Worm (Caenorhabditis elegans): ENCODE results near the gene Y54G2A.28.

Y54G2A.28 gene

DNA sequence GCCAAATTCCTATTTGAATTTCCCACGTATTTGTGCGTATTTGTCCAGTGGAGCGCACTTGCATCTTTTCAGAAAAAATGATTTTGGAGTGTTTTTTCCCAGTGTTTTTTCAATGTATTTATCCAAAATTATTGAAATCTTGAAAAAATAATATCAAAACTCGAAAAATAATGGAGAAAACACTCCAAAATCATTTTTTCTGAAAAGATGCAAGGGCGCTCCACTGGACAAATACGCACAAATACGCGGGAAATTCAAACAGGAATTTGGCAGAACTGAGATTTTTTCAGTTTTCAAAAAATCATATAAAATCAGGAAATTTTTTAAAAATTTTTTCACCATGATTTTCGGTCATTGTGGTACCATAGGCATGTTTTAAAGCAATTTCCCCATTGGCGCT lies 574 bp downstream of the Y54G2A.28 start:
- TF ChIP-seq che-1 (tag; optimal IDR thresholded peaks at IDR 0.05) (no peak), fkh-10 (GFP tag; optimal IDR thresholded peaks at IDR 0.05) (no peak), nhr-11 (tag; optimal IDR thresholded peaks at IDR 0.05) (no peak), fkh-6 (tag; optimal IDR thresholded peaks at IDR 0.05) (no peak)

ce11 chrIV:3008828-3009227 lies 3.4 kb downstream of the Y54G2A.28 start, which contains the start of gene Y54G2A.73:
TSS of gene Y54G2A.73 (minus strand) at chrIV:3008892.
- TF ChIP-seq mec-3 (tag; optimal IDR thresholded peaks at IDR 0.05; ENCODE audit: borderline replicate concordance) = no peak
- no peak for TF ChIP-seq hlh-13 (GFP tag; optimal IDR thresholded peaks at IDR 0.05)
- TF ChIP-seq unc-3 (GFP tag; conservative IDR thresholded peaks at IDR 0.05) = no peak
- TF ChIP-seq unc-3 (tag; optimal IDR thresholded peaks at IDR 0.05) = no peak

DNA sequence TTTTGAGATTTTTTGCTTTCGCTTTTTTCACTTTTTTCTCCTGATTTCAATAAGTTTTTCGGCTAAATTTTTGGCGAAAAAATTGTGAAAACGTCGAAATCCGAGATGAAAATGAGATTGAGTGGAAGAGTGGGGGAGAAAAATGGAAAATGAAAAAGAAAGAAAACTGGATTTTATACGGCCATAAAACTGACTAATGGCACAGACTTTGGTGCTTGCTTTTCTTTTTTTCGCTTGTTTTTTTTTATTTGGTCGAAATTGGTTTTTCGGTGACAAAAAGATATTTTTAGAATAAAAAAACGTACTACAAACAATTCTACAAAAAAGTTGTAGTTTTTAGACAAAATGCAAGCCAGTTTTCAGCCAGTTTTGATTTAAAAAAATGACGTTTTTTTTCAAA lies 9.4 kb downstream of the Y54G2A.28 start:
- no peak for TF ChIP-seq pha-4 (tag; optimal IDR thresholded peaks at IDR 0.05)
- no peak for TF ChIP-seq K02D7.2 (tag; optimal IDR thresholded peaks at IDR 0.05)

DNA sequence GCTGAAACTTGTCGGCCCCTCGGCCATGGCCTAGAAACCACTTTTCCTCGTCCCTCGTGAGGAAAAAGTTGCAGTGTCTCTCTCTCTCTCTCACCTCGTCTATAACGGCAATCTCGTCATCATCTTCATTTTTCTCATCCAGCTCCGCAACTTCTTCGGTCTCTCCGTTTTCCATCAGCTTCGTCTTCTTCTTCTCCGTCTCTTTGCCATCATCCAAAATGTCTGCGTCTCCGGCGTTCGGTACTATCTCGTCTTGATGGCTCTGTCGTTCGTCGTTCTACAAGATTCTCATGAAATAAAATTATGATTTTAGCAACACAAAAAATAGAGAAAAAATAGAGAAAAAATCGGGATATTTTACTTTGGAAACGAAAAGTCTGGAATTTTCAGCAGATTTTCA lies 10.7 kb downstream of the Y54G2A.28 start:
- TF ChIP-seq nfya-1 (tag; optimal IDR thresholded peaks at IDR 0.05) = no peak
- TF ChIP-seq hlh-6 (tag; optimal IDR thresholded peaks at IDR 0.05) = no peak
- TF ChIP-seq mec-3 (tag; optimal IDR thresholded peaks at IDR 0.05; ENCODE audit: borderline replicate concordance) = no peak
- no peak for TF ChIP-seq che-1 (tag; optimal IDR thresholded peaks at IDR 0.05)
- TF ChIP-seq elt-4 (tag; optimal IDR thresholded peaks at IDR 0.05) = no peak
- no peak for TF ChIP-seq C08G9.2 (tag; optimal IDR thresholded peaks at IDR 0.05)
- no peak for TF ChIP-seq unc-3 (GFP tag; conservative IDR thresholded peaks at IDR 0.05)
- no peak for TF ChIP-seq unc-3 (tag; optimal IDR thresholded peaks at IDR 0.05)
- TF ChIP-seq ttx-3 (tag; optimal IDR thresholded peaks at IDR 0.05) = no peak
- no peak for TF ChIP-seq ref-2 (tag; optimal IDR thresholded peaks at IDR 0.05)

ce11 chrIV:2998597-2999161 lies 13.5 kb downstream of the Y54G2A.28 start:
- TF ChIP-seq dmd-4 (tag; optimal IDR thresholded peaks at IDR 0.05; ENCODE audit: borderline replicate concordance) (peak; percentile 37), pax-1 (tag; optimal IDR thresholded peaks at IDR 0.05) (no peak), sdc-2 (tag; optimal IDR thresholded peaks at IDR 0.05) (peak; percentile 44), unc-3 (GFP tag; conservative IDR thresholded peaks at IDR 0.05) (0 out of 2 replicates have a peak, but pooled peaks have one; percentile 11), unc-3 (tag; optimal IDR thresholded peaks at IDR 0.05) (peak; percentile 43), ceh-14 (tag; optimal IDR thresholded peaks at IDR 0.05) (peak; percentile 71), lin-11 (tag; optimal IDR thresholded peaks at IDR 0.05) (no peak), pag-3 (tag; optimal IDR thresholded peaks at IDR 0.05; ENCODE audit: borderline replicate concordance) (no peak), ceh-31 (tag; optimal IDR thresholded peaks at IDR 0.05) (peak; percentile 86), nfya-1 (tag; optimal IDR thresholded peaks at IDR 0.05) (peak; percentile 43), ref-2 (tag; optimal IDR thresholded peaks at IDR 0.05) (peak; percentile 36), F13H6.1 (tag; optimal IDR thresholded peaks at IDR 0.05) (no peak), nhr-11 (tag; optimal IDR thresholded peaks at IDR 0.05) (no peak), elt-4 (tag; optimal IDR thresholded peaks at IDR 0.05) (no peak), ceh-48 (tag; optimal IDR thresholded peaks at IDR 0.05) (peak; percentile 57), hlh-30 (tag; optimal IDR thresholded peaks at IDR 0.05; ENCODE audit: insufficient read depth) (no peak), unc-42 (tag; optimal IDR thresholded peaks at IDR 0.05) (peak; percentile 45), elt-2 (tag; optimal IDR thresholded peaks at IDR 0.05) (peak; percentile 5), mec-3 (tag; optimal IDR thresholded peaks at IDR 0.05; ENCODE audit: borderline replicate concordance) (no peak), hlh-15 (tag; optimal IDR thresholded peaks at IDR 0.05) (no peak), dve-1 (tag; optimal IDR thresholded peaks at IDR 0.05) (no peak), odd-2 (tag; optimal IDR thresholded peaks at IDR 0.05) (no peak), ceh-24 (tag; optimal IDR thresholded peaks at IDR 0.05) (no peak), fkh-10 (GFP tag; optimal IDR thresholded peaks at IDR 0.05) (no peak), C08G9.2 (tag; optimal IDR thresholded peaks at IDR 0.05) (peak; percentile 59), ceh-34 (tag; optimal IDR thresholded peaks at IDR 0.05) (peak; percentile 76), pros-1 (tag; optimal IDR thresholded peaks at IDR 0.05) (peak; percentile 27), syd-9 (tag; optimal IDR thresholded peaks at IDR 0.05) (peak; percentile 40), sox-2 (GFP tag; IDR thresholded peaks at IDR 0.05) (no peak), ceh-19 (GFP tag; optimal IDR thresholded peaks at IDR 0.05) (peak; percentile 67), ztf-16 (tag; optimal IDR thresholded peaks at IDR 0.05) (no peak), ceh-2 (tag; optimal IDR thresholded peaks at IDR 0.05) (peak; percentile 20), che-1 (tag; optimal IDR thresholded peaks at IDR 0.05) (peak; percentile 8), ttx-3 (tag; optimal IDR thresholded peaks at IDR 0.05) (no peak), unc-86 (tag; optimal IDR thresholded peaks at IDR 0.05) (peak; percentile 48), gmeb-2 (tag; optimal IDR thresholded peaks at IDR 0.05) (no peak), K02D7.2 (tag; optimal IDR thresholded peaks at IDR 0.05) (no peak)
